Worm (Caenorhabditis elegans): ENCODE data around the gene mbr-1.

ce11 chrX:10769959-10770358, 48.1 kb upstream of the mbr-1 start:
- no peak for TF ChIP-seq scrt-1 (GFP tag; IDR thresholded peaks at IDR 0.05)
- no peak for TF ChIP-seq ama-1 (optimal IDR thresholded peaks at IDR 0.05)
- TF ChIP-seq ets-7 (tag; optimal IDR thresholded peaks at IDR 0.05) = no peak
- TF ChIP-seq hnd-1 (tag; optimal IDR thresholded peaks at IDR 0.05) = no peak
- no peak for TF ChIP-seq tra-4 (tag; optimal IDR thresholded peaks at IDR 0.05)
- TF ChIP-seq flt-1 (GFP tag; IDR thresholded peaks at IDR 0.05) = no peak
